Worm (Caenorhabditis elegans): ENCODE data around the gene zip-3.

- TF ChIP-seq ztf-16 (tag; optimal IDR thresholded peaks at IDR 0.05) (no peak), unc-42 (tag; optimal IDR thresholded peaks at IDR 0.05) (no peak), nhr-11 (tag; optimal IDR thresholded peaks at IDR 0.05) (no peak), ama-1 (optimal IDR thresholded peaks at IDR 0.05) (no peak), pqm-1 (tag; optimal IDR thresholded peaks at IDR 0.05) (no peak), elt-2 (tag; optimal IDR thresholded peaks at IDR 0.05) (no peak), gmeb-2 (tag; optimal IDR thresholded peaks at IDR 0.05) (no peak), lim-6 (tag; optimal IDR thresholded peaks at IDR 0.05) (no peak), tbx-2 (tag; optimal IDR thresholded peaks at IDR 0.05) (no peak), T23F11.4 (GFP tag; optimal IDR thresholded peaks at IDR 0.05) (no peak), fkh-10 (GFP tag; optimal IDR thresholded peaks at IDR 0.05) (no peak), pha-4 (tag; optimal IDR thresholded peaks at IDR 0.05) (no peak), npax-4 (tag; optimal IDR thresholded peaks at IDR 0.05) (no peak)
These were observed 22.7 kb upstream of the zip-3 start, which contains the start of gene sre-48 for ce11 chrII:13979833-13980513.

Data from whole organism, late embryonic.